Worm (Caenorhabditis elegans): ENCODE results near the gene ZK897.10.

ZK897.10 gene

ce11 chrIV:12793621-12794020, 28.5 kb downstream of the ZK897.10 start, which contains the start of gene pin-2:
Gene pin-2 (plus strand): TSS chrIV:12793847.
- no peak for TF ChIP-seq hlh-1 (tag; optimal IDR thresholded peaks at IDR 0.05)
- no peak for TF ChIP-seq lin-13 (tag; optimal IDR thresholded peaks at IDR 0.05)
- TF ChIP-seq lsy-2 (tag; optimal IDR thresholded peaks at IDR 0.05) = no peak
- no peak for TF ChIP-seq nhr-28 (tag; optimal IDR thresholded peaks at IDR 0.05)
- TF ChIP-seq unc-62 (GFP tag; optimal IDR thresholded peaks at IDR 0.05) = no peak
- no peak for TF ChIP-seq M03D4.4 (tag; optimal IDR thresholded peaks at IDR 0.05)
- TF ChIP-seq ceh-83 (GFP tag; optimal IDR thresholded peaks at IDR 0.05) = no peak

- no peak for TF ChIP-seq hlh-1 (tag; optimal IDR thresholded peaks at IDR 0.05)
- no peak for TF ChIP-seq ceh-39 (tag; optimal IDR thresholded peaks at IDR 0.05)
Observed at ce11 chrIV:12795371-12795936, 30.3 kb downstream of the ZK897.10 start.

ce11 chrIV:12796811-12797210, 31.7 kb downstream of the ZK897.10 start:
- no peak for TF ChIP-seq cnd-1 (tag; optimal IDR thresholded peaks at IDR 0.05)
- no peak for TF ChIP-seq sem-2 (GFP tag; optimal IDR thresholded peaks at IDR 0.05)
- TF ChIP-seq nhr-76 (tag; optimal IDR thresholded peaks at IDR 0.05) = no peak
- TF ChIP-seq ceh-43 (GFP tag; optimal IDR thresholded peaks at IDR 0.05) = no peak
- TF ChIP-seq ceh-83 (GFP tag; optimal IDR thresholded peaks at IDR 0.05) = no peak
- no peak for TF ChIP-seq snpc-4 (tag; optimal IDR thresholded peaks at IDR 0.05)
- no peak for TF ChIP-seq unc-39 (tag; optimal IDR thresholded peaks at IDR 0.05)
- no peak for TF ChIP-seq bed-3 (GFP tag; optimal IDR thresholded peaks at IDR 0.05)
- no peak for TF ChIP-seq unc-120 (tag; optimal IDR thresholded peaks at IDR 0.05; ENCODE audit: poor library complexity, severe bottlenecking)
- TF ChIP-seq pha-4 (tag; optimal IDR thresholded peaks at IDR 0.05) = no peak
- TF ChIP-seq mls-2 (tag; optimal IDR thresholded peaks at IDR 0.05) = no peak
- TF ChIP-seq ham-2 (GFP tag; optimal IDR thresholded peaks at IDR 0.05) = no peak
- TF ChIP-seq nhr-237 (tag; optimal IDR thresholded peaks at IDR 0.05) = no peak
- TF ChIP-seq mab-5 (tag; optimal IDR thresholded peaks at IDR 0.05) = no peak

ce11 chrIV:12805595-12805994, 40.4 kb downstream of the ZK897.10 start, which contains the start of gene F07C6.4:
Gene F07C6.4 (plus strand): TSS chrIV:12805924.
- TF ChIP-seq lin-32 (GFP tag; optimal IDR thresholded peaks at IDR 0.05) (no peak), tbx-8 (GFP tag; optimal IDR thresholded peaks at IDR 0.05) (no peak), ham-2 (GFP tag; optimal IDR thresholded peaks at IDR 0.05) (no peak), unc-120 (tag; optimal IDR thresholded peaks at IDR 0.05; ENCODE audit: poor library complexity, severe bottlenecking) (no peak), hlh-1 (tag; optimal IDR thresholded peaks at IDR 0.05) (no peak), flh-1 (GFP tag; optimal IDR thresholded peaks at IDR 0.05) (no peak), unc-39 (tag; optimal IDR thresholded peaks at IDR 0.05) (no peak), zip-8 (tag; optimal IDR thresholded peaks at IDR 0.05) (no peak), snpc-4 (tag; optimal IDR thresholded peaks at IDR 0.05) (no peak)

- TF ChIP-seq nhr-12 (tag; optimal IDR thresholded peaks at IDR 0.05) = no peak
- no peak for TF ChIP-seq flh-1 (GFP tag; optimal IDR thresholded peaks at IDR 0.05)
- no peak for TF ChIP-seq nhr-76 (tag; optimal IDR thresholded peaks at IDR 0.05)
- peak; percentile 39 for TF ChIP-seq nhr-2 (tag; optimal IDR thresholded peaks at IDR 0.05)
- TF ChIP-seq pha-4 (tag; optimal IDR thresholded peaks at IDR 0.05) = no peak
- TF ChIP-seq blmp-1 (tag; optimal IDR thresholded peaks at IDR 0.05) = no peak
Observed at ce11 chrIV:12811554-12811953, 46.4 kb downstream of the ZK897.10 start.

ce11 chrIV:12813822-12814221, 48.7 kb downstream of the ZK897.10 start:
- TF ChIP-seq blmp-1 (tag; optimal IDR thresholded peaks at IDR 0.05) (no peak), unc-39 (tag; optimal IDR thresholded peaks at IDR 0.05) (no peak), ces-1 (GFP tag; optimal IDR thresholded peaks at IDR 0.05) (peak; percentile 45), flh-1 (GFP tag; optimal IDR thresholded peaks at IDR 0.05) (no peak), pha-4 (tag; optimal IDR thresholded peaks at IDR 0.05) (no peak), nhr-2 (tag; optimal IDR thresholded peaks at IDR 0.05) (peak; percentile 91), drap-1 (GFP tag; optimal IDR thresholded peaks at IDR 0.05) (no peak), snpc-4 (tag; optimal IDR thresholded peaks at IDR 0.05) (no peak), nhr-12 (tag; optimal IDR thresholded peaks at IDR 0.05) (no peak), mls-2 (tag; optimal IDR thresholded peaks at IDR 0.05) (no peak), lsy-2 (tag; optimal IDR thresholded peaks at IDR 0.05) (no peak), ceh-43 (GFP tag; optimal IDR thresholded peaks at IDR 0.05) (no peak), nhr-237 (tag; optimal IDR thresholded peaks at IDR 0.05) (no peak), cnd-1 (tag; optimal IDR thresholded peaks at IDR 0.05) (peak; percentile 9), sptf-1 (tag; optimal IDR thresholded peaks at IDR 0.05) (no peak), sem-2 (GFP tag; optimal IDR thresholded peaks at IDR 0.05) (no peak), hlh-1 (tag; optimal IDR thresholded peaks at IDR 0.05) (no peak), unc-62 (GFP tag; optimal IDR thresholded peaks at IDR 0.05) (no peak), nhr-28 (tag; optimal IDR thresholded peaks at IDR 0.05) (no peak), ceh-39 (tag; optimal IDR thresholded peaks at IDR 0.05) (no peak), ham-2 (GFP tag; optimal IDR thresholded peaks at IDR 0.05) (no peak), unc-120 (tag; optimal IDR thresholded peaks at IDR 0.05; ENCODE audit: poor library complexity, severe bottlenecking) (no peak), nhr-76 (tag; optimal IDR thresholded peaks at IDR 0.05) (no peak), elt-3 (tag; optimal IDR thresholded peaks at IDR 0.05) (no peak), elt-1 (tag; optimal IDR thresholded peaks at IDR 0.05; ENCODE audit: borderline replicate concordance, insufficient read depth) (no peak), zip-8 (tag; optimal IDR thresholded peaks at IDR 0.05) (peak; percentile 0), mep-1 (tag; optimal IDR thresholded peaks at IDR 0.05) (no peak), M03D4.4 (tag; optimal IDR thresholded peaks at IDR 0.05) (no peak), bed-3 (GFP tag; optimal IDR thresholded peaks at IDR 0.05) (no peak)

Data from whole organism, mixed stage, embryonic.